Worm (Caenorhabditis elegans) whole organism, L3 larva: ENCODE data around the gene nhr-205.

Source experiments
- R02D3.7 ChIP-seq: fragments of 150-350 bp; optimal IDR thresholded peaks from 2 replicates; lab custom pipeline; 2014; ENCODE audit warnings: missing biosample characterization, missing genetic modification characterization
- ama-1 ChIP-seq: fragments of 150-350 bp; optimal IDR thresholded peaks from 2 replicates; lab custom pipeline; 2018
- ceh-82 ChIP-seq: fragments of 150-350 bp; optimal IDR thresholded peaks from 2 replicates; lab custom pipeline; 2014; ENCODE audit warnings: missing biosample characterization, missing genetic modification characterization
- ceh-9 ChIP-seq: sonication (generic microtip); optimal IDR thresholded peaks from 2 replicates; lab custom pipeline; 2018; ENCODE audit warnings: missing biosample characterization, missing genetic modification characterization
- daf-12 ChIP-seq: fragments of 150-350 bp; optimal IDR thresholded peaks from 2 replicates; lab custom pipeline; 2014; ENCODE audit warnings: missing biosample characterization, missing genetic modification reagents, missing genetic modification characterization
- egl-27 ChIP-seq: sonication (generic microtip); optimal IDR thresholded peaks from 4 replicates; lab custom pipeline; 2017; ENCODE audit warnings: missing biosample characterization, missing genetic modification reagents, missing genetic modification characterization
- egl-5 ChIP-seq: fragments of 150-350 bp; optimal IDR thresholded peaks from 2 replicates; lab custom pipeline; 2017; ENCODE audit warnings: missing biosample characterization, missing genetic modification reagents, missing genetic modification characterization, inconsistent platforms
- elt-2 ChIP-seq: sonication (generic microtip); optimal IDR thresholded peaks from 2 replicates; lab custom pipeline; 2016; ENCODE audit warnings: missing genetic modification reagents, mild to moderate bottlenecking, missing genetic modification characterization, missing compliant biosample characterization
- elt-3 ChIP-seq, 3 experiments: fragments of 150-350 bp in 1 of 3; sonication (generic microtip) in 2 of 3; optimal IDR thresholded peaks; 2 replicates in 2 of 3; 4 replicates in 1 of 3; lab custom pipeline; 2014 to 2017; ENCODE audit warnings: missing biosample characterization in 3 of 3, missing genetic modification characterization in 3 of 3
- eor-1 ChIP-seq, 2 experiments: fragments of 150-350 bp; optimal IDR thresholded peaks; 2 replicates each; lab custom pipeline; 2014 to 2018; ENCODE audit warnings: missing biosample characterization in 2 of 2, missing genetic modification characterization in 2 of 2
- fkh-10 ChIP-seq: sonication (generic microtip); optimal IDR thresholded peaks from 2 replicates; lab custom pipeline; 2017; ENCODE audit warnings: missing biosample characterization, missing genetic modification reagents, missing genetic modification characterization
- fkh-2 ChIP-seq: fragments of 150-350 bp; optimal IDR thresholded peaks from 2 replicates; lab custom pipeline; 2014; ENCODE audit warnings: missing biosample characterization, missing genetic modification reagents, missing genetic modification characterization
- fos-1 ChIP-seq: fragments of 150-350 bp; optimal IDR thresholded peaks from 2 replicates; lab custom pipeline; 2014; ENCODE audit warnings: missing biosample characterization, missing genetic modification characterization
- hmg-11 ChIP-seq: sonication (generic microtip); optimal IDR thresholded peaks from 2 replicates; lab custom pipeline; 2016; ENCODE audit warnings: missing genetic modification characterization, missing compliant biosample characterization
- lin-39 ChIP-seq: fragments of 150-350 bp; optimal IDR thresholded peaks from 2 replicates; lab custom pipeline; 2018; ENCODE audit warnings: missing biosample characterization, missing genetic modification reagents, missing genetic modification characterization
- mml-1 ChIP-seq: fragments of 150-350 bp; sonication (generic microtip); optimal IDR thresholded peaks from 3 replicates; lab custom pipeline; 2014; ENCODE audit warnings: missing biosample characterization, missing genetic modification characterization
- nfya-1 ChIP-seq: sonication (generic microtip); optimal IDR thresholded peaks from 2 replicates; lab custom pipeline; 2017; ENCODE audit warnings: missing genetic modification characterization, mild to moderate bottlenecking, missing compliant biosample characterization, antibody characterized with exemption, moderate library complexity; ENCODE audit not compliant: insufficient read depth
- nhr-11 ChIP-seq: fragments of 150-350 bp; optimal IDR thresholded peaks from 2 replicates; lab custom pipeline; 2014; ENCODE audit warnings: missing biosample characterization, missing genetic modification characterization
- nhr-12 ChIP-seq: fragments of 150-350 bp; optimal IDR thresholded peaks from 2 replicates; lab custom pipeline; 2014; ENCODE audit warnings: missing biosample characterization, missing genetic modification characterization
- nhr-23 ChIP-seq: fragments of 150-350 bp; optimal IDR thresholded peaks from 2 replicates; lab custom pipeline; 2014; ENCODE audit warnings: missing biosample characterization, missing genetic modification reagents, missing genetic modification characterization
- nhr-25 ChIP-seq: sonication (generic microtip); optimal IDR thresholded peaks from 2 replicates; lab custom pipeline; 2017; ENCODE audit warnings: missing biosample characterization, missing genetic modification characterization
- nhr-28 ChIP-seq: fragments of 150-350 bp; optimal IDR thresholded peaks from 2 replicates; lab custom pipeline; 2014; ENCODE audit warnings: missing biosample characterization, missing genetic modification characterization
- nhr-43 ChIP-seq: sonication (generic microtip); optimal IDR thresholded peaks from 2 replicates; lab custom pipeline; 2016; ENCODE audit warnings: mild to moderate bottlenecking, missing genetic modification characterization, missing compliant biosample characterization; ENCODE audit not compliant: poor library complexity, severe bottlenecking
- nhr-67 ChIP-seq: fragments of 150-350 bp; optimal IDR thresholded peaks from 2 replicates; lab custom pipeline; 2014; ENCODE audit warnings: missing biosample characterization, missing genetic modification characterization
- nhr-76 ChIP-seq: fragments of 150-350 bp; sonication (generic microtip); optimal IDR thresholded peaks from 5 replicates; lab custom pipeline; 2014; ENCODE audit warnings: missing biosample characterization, missing genetic modification characterization
- nhr-77 ChIP-seq: fragments of 150-350 bp; optimal IDR thresholded peaks from 2 replicates; lab custom pipeline; 2014; ENCODE audit warnings: missing biosample characterization, missing genetic modification characterization
- pha-4 ChIP-seq: fragments of 150-350 bp; optimal IDR thresholded peaks from 2 replicates; lab custom pipeline; 2014; ENCODE audit warnings: missing biosample characterization, missing genetic modification reagents, missing genetic modification characterization
- pqm-1 ChIP-seq: fragments of 150-350 bp; optimal IDR thresholded peaks from 2 replicates; lab custom pipeline; 2017; ENCODE audit warnings: missing biosample characterization, missing genetic modification characterization, inconsistent platforms
- skn-1 ChIP-seq: fragments of 150-350 bp; optimal IDR thresholded peaks from 2 replicates; lab custom pipeline; 2014; ENCODE audit warnings: missing biosample characterization, missing genetic modification characterization
- tbx-2 ChIP-seq: sonication (generic microtip); optimal IDR thresholded peaks from 2 replicates; lab custom pipeline; 2016; ENCODE audit warnings: mild to moderate bottlenecking, missing genetic modification characterization, missing compliant biosample characterization
- unc-39 ChIP-seq: sonication (generic microtip); optimal IDR thresholded peaks from 4 replicates; lab custom pipeline; 2017; ENCODE audit warnings: missing biosample characterization, missing genetic modification characterization
- unc-62 ChIP-seq: fragments of 150-350 bp; sonication (generic microtip); optimal IDR thresholded peaks from 4 replicates; lab custom pipeline; 2014; ENCODE audit warnings: missing biosample characterization, missing genetic modification reagents, missing genetic modification characterization
- zag-1 ChIP-seq: fragments of 150-350 bp; optimal IDR thresholded peaks from 2 replicates; lab custom pipeline; 2014; ENCODE audit warnings: missing biosample characterization, missing genetic modification characterization
- ztf-11 ChIP-seq: fragments of 150-350 bp; optimal IDR thresholded peaks from 2 replicates; lab custom pipeline; 2014; ENCODE audit warnings: missing biosample characterization, missing genetic modification characterization
- ztf-4 ChIP-seq: fragments of 150-350 bp; optimal IDR thresholded peaks from 2 replicates; lab custom pipeline; 2014; ENCODE audit warnings: missing biosample characterization, missing genetic modification characterization

nhr-205 gene

ce11 chrV:10080905-10081304 lies 671 bp downstream of the nhr-205 start:
- TF ChIP-seq nhr-11 (tag; lab: Kevin White, UChicago) (no peak), fkh-2 (no peak), elt-2 (tag; lab: Kevin White, UChicago) (no peak), pqm-1 (no peak), R02D3.7 (tag; lab: Kevin White, UChicago) (no peak), unc-62 (GFP tag; lab: Kevin White, UChicago) (no peak), ceh-82 (tag; lab: Kevin White, UChicago) (no peak), lin-39 (no peak), nhr-67 (tag; lab: Kevin White, UChicago) (no peak), ztf-11 (tag; lab: Kevin White, UChicago) (no peak), nhr-77 (tag; lab: Kevin White, UChicago) (no peak), elt-3 (tag; optimal IDR thresholded peaks at IDR 0.05; lab: Kevin White, UChicago) (no peak), nhr-43 (no peak), egl-27 (tag; lab: Kevin White, UChicago) (no peak), nhr-28 (tag; lab: Kevin White, UChicago) (no peak), nhr-23 (tag; lab: Kevin White, UChicago) (no peak)

DNA sequence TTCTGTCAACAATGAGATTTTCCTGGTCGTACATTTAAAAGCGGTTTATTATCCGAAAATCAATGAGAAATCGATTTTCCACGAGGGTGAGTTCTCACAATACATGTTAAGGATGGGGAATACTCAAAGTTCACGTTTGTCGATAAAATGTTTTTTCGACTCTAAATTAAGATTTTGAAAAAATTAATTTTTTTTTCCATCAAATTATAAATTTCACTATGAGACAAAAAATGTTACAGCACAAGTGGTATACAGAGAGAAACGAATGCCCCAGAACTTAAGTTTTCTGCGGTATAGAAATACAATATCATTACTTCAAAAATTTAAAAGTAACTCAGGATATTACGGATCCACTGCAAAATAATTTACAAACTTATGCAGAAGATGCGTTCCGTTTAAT lies 3.3 kb downstream of the nhr-205 start, which contains the start of gene R04B5.1:
TSS of gene R04B5.1 (minus strand) at position 101 of the 400 bp plus-strand sequence.
- TF ChIP-seq tbx-2 (no peak), hmg-11 (tag; lab: Kevin White, UChicago) (no peak), fos-1 (tag; lab: Kevin White, UChicago) (no peak), daf-12 (tag; lab: Kevin White, UChicago) (no peak), ama-1 (no peak), ceh-9 (tag; lab: Kevin White, UChicago) (no peak), R02D3.7 (tag; lab: Kevin White, UChicago) (no peak), ztf-4 (tag; lab: Kevin White, UChicago) (no peak), ceh-82 (tag; lab: Kevin White, UChicago) (no peak)

DNA sequence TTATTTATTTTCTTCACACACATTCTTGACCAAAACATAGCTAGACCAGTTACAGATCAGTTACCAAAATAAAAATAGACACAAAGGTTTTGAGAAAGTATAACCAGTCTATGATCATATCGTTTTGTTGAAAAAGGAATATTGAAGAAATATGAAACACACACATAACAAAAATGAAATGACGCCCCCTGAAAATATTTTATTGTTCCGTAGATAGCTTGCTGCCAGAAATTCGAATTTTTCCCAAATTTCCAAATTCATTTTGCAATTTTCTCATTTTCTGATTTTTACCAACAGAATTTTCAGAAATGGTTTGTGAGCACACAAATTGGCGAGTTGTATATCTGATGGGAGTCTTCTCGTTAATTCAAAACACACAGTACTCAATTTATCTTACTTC lies 6.1 kb downstream of the nhr-205 start, which contains the start of gene F57A8.7:
TSS of gene F57A8.7 (plus strand) at position 301 of the 400 bp plus-strand sequence.
- TF ChIP-seq pha-4 (tag; lab: Kevin White, UChicago): no peak
- no peak for TF ChIP-seq ama-1
- TF ChIP-seq mml-1 (tag; lab: Kevin White, UChicago): no peak
- no peak for TF ChIP-seq nhr-12 (tag; lab: Kevin White, UChicago)
- no peak for TF ChIP-seq fkh-2
- no peak for TF ChIP-seq ceh-9 (tag; lab: Kevin White, UChicago)
- no peak for TF ChIP-seq unc-62 (GFP tag; lab: Kevin White, UChicago)
- TF ChIP-seq ztf-4 (tag; lab: Kevin White, UChicago): no peak
- TF ChIP-seq fkh-10 (GFP tag; lab: Kevin White, UChicago): no peak
- TF ChIP-seq eor-1 (tag; optimal IDR thresholded peaks at IDR 0.05; lab: Kevin White, UChicago): no peak
- TF ChIP-seq unc-39: no peak

DNA sequence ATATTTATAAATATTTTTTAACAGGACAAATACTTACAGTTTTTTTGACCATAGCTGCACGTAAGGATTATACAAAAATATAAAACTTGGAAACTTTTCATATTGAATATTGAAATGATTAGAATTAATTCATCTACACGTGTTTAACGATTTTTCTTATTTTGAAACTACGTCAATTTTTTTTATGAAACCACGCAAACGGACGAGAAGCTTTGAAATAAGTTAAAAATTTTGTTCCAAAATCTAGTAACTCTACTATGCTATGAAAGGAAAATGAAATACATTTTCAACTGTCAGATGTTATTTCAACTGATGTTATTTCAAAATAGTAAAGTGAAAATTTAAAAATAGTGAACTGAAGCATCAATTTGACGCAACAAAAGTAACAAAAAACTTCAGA lies 7.8 kb downstream of the nhr-205 start, which contains the start of gene F57A8.6:
TSS of gene F57A8.6 (minus strand) at position 101 of the 400 bp plus-strand sequence.
- peak; percentile 46 for TF ChIP-seq nhr-76 (tag; lab: Kevin White, UChicago)
- TF ChIP-seq skn-1 (tag; lab: Kevin White, UChicago): no peak
- TF ChIP-seq, all 47 proteins: peak for 1

DNA sequence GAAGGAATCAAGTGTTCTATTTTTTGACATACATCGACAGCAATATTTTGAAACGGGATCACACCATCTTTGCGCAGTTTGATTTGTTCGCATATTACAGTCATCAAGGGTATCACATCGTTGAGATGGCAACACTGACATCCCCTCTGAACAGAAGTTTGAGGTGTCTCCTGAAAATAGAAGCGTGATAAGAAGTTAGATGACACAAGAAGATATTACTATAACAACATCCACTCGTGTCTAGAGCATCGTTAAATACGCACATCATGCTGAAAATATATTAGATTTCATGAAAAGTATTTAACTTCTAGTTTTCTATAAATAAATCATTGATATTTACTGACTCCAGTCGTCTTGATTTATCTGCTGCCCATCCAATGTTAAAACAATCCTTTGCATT lies 8.9 kb downstream of the nhr-205 start:
- TF ChIP-seq nhr-43: no peak
- TF ChIP-seq nfya-1: no peak

ce11 chrV:10070541-10070940 lies 11.0 kb downstream of the nhr-205 start, which contains the start of gene nhr-192:
Gene nhr-192, minus strand, starts transcription at chrV:10070641.
- TF ChIP-seq zag-1 (tag; lab: Kevin White, UChicago): no peak
- TF ChIP-seq nhr-23 (tag; lab: Kevin White, UChicago): no peak
- TF ChIP-seq nhr-25 (tag; lab: Kevin White, UChicago): no peak
- no peak for TF ChIP-seq ceh-82 (tag; lab: Kevin White, UChicago)
- TF ChIP-seq pha-4 (tag; lab: Kevin White, UChicago): no peak
- no peak for TF ChIP-seq nhr-67 (tag; lab: Kevin White, UChicago)
- TF ChIP-seq egl-5: no peak
- TF ChIP-seq fkh-10 (GFP tag; lab: Kevin White, UChicago): no peak
